Fruit fly (Drosophila melanogaster) whole organism, embryonic: ENCODE results near the gene CG34453.

ENCODE experiments used
- Ada2b ChIP-seq: fragments of 200-800 bp; sonication (Bioruptor generic); IDR thresholded peaks from 2 replicates; pipeline ENCODE4 v1.3.6; 2022; ENCODE audit warnings: missing biosample characterization, missing genetic modification characterization
- Atf-2 ChIP-seq: fragments of 200-800 bp; sonication (Bioruptor generic); optimal IDR thresholded peaks from 2 replicates; lab custom pipeline; 2016; ENCODE audit warnings: missing biosample characterization, missing genetic modification characterization
- Atf3 ChIP-seq: fragments of 200-800 bp; sonication (Bioruptor generic); optimal IDR thresholded peaks from 3 replicates; lab custom pipeline; 2016; ENCODE audit warnings: missing biosample characterization, missing genetic modification characterization
- CG1024 ChIP-seq: fragments of 200-800 bp; sonication (Bioruptor generic); IDR thresholded peaks from 2 replicates; pipeline ENCODE4 v1.3.6; 2022; ENCODE audit warnings: missing biosample characterization, missing genetic modification characterization
- CG10267 ChIP-seq: fragments of 200-800 bp; sonication (Bioruptor generic); optimal IDR thresholded peaks from 2 replicates; lab custom pipeline; 2018; ENCODE audit warnings: missing biosample characterization, mild to moderate bottlenecking, missing genetic modification characterization, moderate library complexity
- CG10654 ChIP-seq: fragments of 200-800 bp; sonication (Bioruptor generic); optimal IDR thresholded peaks from 2 replicates; lab custom pipeline; 2016; ENCODE audit warnings: missing biosample characterization, missing genetic modification characterization
- CG11398 ChIP-seq: fragments of 200-800 bp; sonication (Bioruptor generic); optimal IDR thresholded peaks from 2 replicates; lab custom pipeline; 2016; ENCODE audit warnings: missing biosample characterization, missing genetic modification characterization
- CG1602 ChIP-seq: fragments of 200-800 bp; sonication (Bioruptor generic); optimal IDR thresholded peaks from 3 replicates; lab custom pipeline; 2016; ENCODE audit warnings: missing biosample characterization, missing genetic modification characterization
- CG18476 ChIP-seq: fragments of 200-800 bp; sonication (Bioruptor generic); optimal IDR thresholded peaks from 2 replicates; lab custom pipeline; 2016; ENCODE audit warnings: missing biosample characterization, mild to moderate bottlenecking, missing genetic modification characterization
- CG3163 ChIP-seq: fragments of 200-800 bp; sonication (Bioruptor generic); optimal IDR thresholded peaks from 3 replicates; lab custom pipeline; 2016; ENCODE audit warnings: missing biosample characterization, missing genetic modification characterization
- CG3281 ChIP-seq: fragments of 200-800 bp; sonication (Bioruptor generic); optimal IDR thresholded peaks from 3 replicates; lab custom pipeline; 2017; ENCODE audit warnings: missing biosample characterization, mild to moderate bottlenecking, missing genetic modification characterization
- CG4617 ChIP-seq: fragments of 200-800 bp; sonication (Bioruptor generic); optimal IDR thresholded peaks from 3 replicates; lab custom pipeline; 2016; ENCODE audit warnings: missing biosample characterization, missing genetic modification characterization, borderline replicate concordance
- CG5180 ChIP-seq: fragments of 200-800 bp; sonication (Bioruptor generic); optimal IDR thresholded peaks from 3 replicates; lab custom pipeline; 2017; ENCODE audit warnings: missing biosample characterization, missing genetic modification characterization, mild to moderate bottlenecking, moderate library complexity, missing genetic modification reagents
- D ChIP-seq, 2 experiments: fragments of 200-800 bp in 1 of 2; fragments of >200 bp in 1 of 2; sonication (Bioruptor generic) in 1 of 2; optimal IDR thresholded peaks; 2 replicates in 1 of 2; 3 replicates in 1 of 2; lab custom pipeline; 2017; ENCODE audit warnings: mild to moderate bottlenecking in 1 of 2, missing biosample characterization in 1 of 2, missing genetic modification characterization in 1 of 2, missing genetic modification reagents in 1 of 2
- Drgx ChIP-seq: fragments of 200-800 bp; sonication (Bioruptor generic); IDR thresholded peaks from 2 replicates; pipeline ENCODE4 v1.3.6; 2022; ENCODE audit warnings: missing biosample characterization, missing genetic modification characterization
- ERR ChIP-seq: fragments of 200-800 bp; sonication (Bioruptor generic); optimal IDR thresholded peaks from 2 replicates; lab custom pipeline; 2016; ENCODE audit warnings: missing biosample characterization, missing genetic modification characterization
- GATAe ChIP-seq: fragments of 200-800 bp; sonication (Bioruptor generic); conservative IDR thresholded peaks from 2 replicates; pipeline ENCODE4 v1.3.6; 2022; ENCODE audit warnings: missing biosample characterization, missing genetic modification characterization
- HLH54F ChIP-seq: fragments of 200-800 bp; sonication (Bioruptor generic); optimal IDR thresholded peaks from 3 replicates; lab custom pipeline; 2016; ENCODE audit warnings: missing biosample characterization, missing genetic modification characterization
- HmgD ChIP-seq: fragments of 200-800 bp; sonication (Bioruptor generic); optimal IDR thresholded peaks from 3 replicates; lab custom pipeline; 2016; ENCODE audit warnings: missing biosample characterization, missing genetic modification characterization
- Med ChIP-seq: fragments of 200-800 bp; sonication (Bioruptor generic); peaks from one replicate; lab custom pipeline; 2016; ENCODE audit warnings: missing biosample characterization, missing genetic modification characterization, mild to moderate bottlenecking, inconsistent platforms, moderate library complexity
- Pdp1 ChIP-seq, 2 experiments: fragments of 200-800 bp; sonication (Bioruptor generic); optimal IDR thresholded peaks; 3 replicates each; lab custom pipeline; 2016; ENCODE audit warnings: missing biosample characterization in 2 of 2, missing genetic modification characterization in 2 of 2, mild to moderate bottlenecking in 1 of 2, moderate library complexity in 1 of 2
- Sox102F ChIP-seq: fragments of 200-800 bp; sonication (Bioruptor generic); optimal IDR thresholded peaks from 2 replicates; lab custom pipeline; 2018; ENCODE audit warnings: missing biosample characterization, mild to moderate bottlenecking, missing genetic modification characterization, moderate library complexity
- Vsx1 ChIP-seq: fragments of 200-800 bp; sonication (Bioruptor generic); optimal IDR thresholded peaks from 2 replicates; lab custom pipeline; 2017; ENCODE audit warnings: missing biosample characterization, mild to moderate bottlenecking, missing genetic modification characterization, missing genetic modification reagents
- bbx ChIP-seq: fragments of 200-800 bp; sonication (Bioruptor generic); IDR thresholded peaks from 2 replicates; pipeline ENCODE4 v1.3.6; 2022; ENCODE audit warnings: missing biosample characterization, missing genetic modification characterization; ENCODE audit not compliant: partially characterized antibody
- br ChIP-seq: fragments of >200 bp; optimal IDR thresholded peaks from 2 replicates; lab custom pipeline; 2017
- btn ChIP-seq: fragments of 200-800 bp; sonication (Bioruptor generic); optimal IDR thresholded peaks from 2 replicates; lab custom pipeline; 2016; ENCODE audit warnings: missing biosample characterization, missing genetic modification characterization
- danr ChIP-seq: fragments of 200-800 bp; sonication (Bioruptor generic); IDR thresholded peaks from 2 replicates; pipeline ENCODE4 v1.3.6; 2022; ENCODE audit warnings: missing biosample characterization, missing genetic modification characterization
- dmrt99B ChIP-seq: fragments of 200-800 bp; sonication (Bioruptor generic); optimal IDR thresholded peaks from 2 replicates; lab custom pipeline; 2018; ENCODE audit warnings: missing biosample characterization, mild to moderate bottlenecking, missing genetic modification characterization, moderate library complexity
- fd64A ChIP-seq: fragments of 200-800 bp; sonication (Bioruptor generic); optimal IDR thresholded peaks from 3 replicates; lab custom pipeline; 2018; ENCODE audit warnings: missing biosample characterization, mild to moderate bottlenecking, missing genetic modification characterization
- gfzf ChIP-seq: fragments of 200-800 bp; sonication (Bioruptor generic); optimal IDR thresholded peaks from 2 replicates; lab custom pipeline; 2016; ENCODE audit warnings: missing biosample characterization, mild to moderate bottlenecking, missing genetic modification characterization, moderate library complexity
- gsb ChIP-seq: fragments of 200-800 bp; sonication (Bioruptor generic); IDR thresholded peaks from 2 replicates; pipeline ENCODE4 v1.3.6; 2022; ENCODE audit warnings: missing biosample characterization, missing genetic modification characterization
- maf-S ChIP-seq: fragments of 200-800 bp; sonication (Bioruptor generic); optimal IDR thresholded peaks from 2 replicates; lab custom pipeline; 2016; ENCODE audit warnings: missing biosample characterization, missing genetic modification characterization
- p53 ChIP-seq: fragments of 200-800 bp; sonication (Bioruptor generic); optimal IDR thresholded peaks from 2 replicates; lab custom pipeline; 2016; ENCODE audit warnings: missing biosample characterization, missing genetic modification characterization
- pb ChIP-seq: fragments of 200-800 bp; sonication (Bioruptor generic); optimal IDR thresholded peaks from 3 replicates; lab custom pipeline; 2016; ENCODE audit warnings: missing biosample characterization, missing genetic modification characterization
- pita ChIP-seq: fragments of 200-800 bp; sonication (Bioruptor generic); optimal IDR thresholded peaks from 2 replicates; lab custom pipeline; 2017; ENCODE audit warnings: missing biosample characterization, mild to moderate bottlenecking, missing genetic modification characterization
- ttk ChIP-seq: fragments of 200-800 bp; sonication (Bioruptor generic); IDR thresholded peaks from 2 replicates; pipeline ENCODE4 v2.1.2; 2022; ENCODE audit warnings: missing biosample characterization, missing genetic modification characterization

CG34453 gene

dm6 chr3L:257618-258475 lies 24.7 kb upstream of the CG34453 start, which contains the start of the genes DIP2 and wac (continued):
- TF ChIP-seq Atf3 (peak; percentile 84), CG3163 (GFP tag; lab: Kevin White, UChicago) (peak; percentile 75), Ada2b (GFP tag; lab: Robert Waterston, UW) (peak; percentile 64; the same call in 1 of the 2 replicates), Sox102F (GFP tag; lab: Kevin White, UChicago) (no peak), Drgx (GFP tag; lab: Robert Waterston, UW) (peak; percentile 40; the same call in 1 of the 2 replicates), CG11398 (GFP tag; lab: Kevin White, UChicago) (peak; percentile 72), CG3281 (peak; percentile 57), GATAe (GFP tag; lab: Robert Waterston, UW) (0 out of 2 replicates have a peak, but pooled peaks have one; percentile 15), HmgD (GFP tag; lab: Kevin White, UChicago) (peak; percentile 78), ERR (GFP tag; lab: Kevin White, UChicago) (peak; percentile 72), maf-S (GFP tag; lab: Kevin White, UChicago) (peak; percentile 64), CG18476 (GFP tag; lab: Kevin White, UChicago) (peak; percentile 43), CG1602 (peak; percentile 42), Vsx1 (GFP tag; lab: Kevin White, UChicago) (no peak), HLH54F (GFP tag; lab: Kevin White, UChicago) (peak; percentile 85), CG1024 (GFP tag; lab: Robert Waterston, UW) (peak; percentile 62; the same call in 1 of the 2 replicates), pb (GFP tag; lab: Kevin White, UChicago) (peak; percentile 53), ttk (GFP tag; lab: Robert Waterston, UW) (peak; percentile 60), CG10654 (peak; percentile 79), danr (GFP tag; lab: Robert Waterston, UW) (no peak), p53 (GFP tag; lab: Kevin White, UChicago) (peak; percentile 76), br (lab: Kevin White, UChicago) (no peak), D (optimal IDR thresholded peaks at IDR 0.05; lab: Kevin White, UChicago) (no peak), D (GFP tag; optimal IDR thresholded peaks at IDR 0.05; lab: Kevin White, UChicago) (peak; percentile 59), dmrt99B (no peak), gsb (GFP tag; lab: Robert Waterston, UW) (no peak), pita (GFP tag; lab: Kevin White, UChicago) (peak; percentile 46), CG4617 (peak; percentile 63)

DNA sequence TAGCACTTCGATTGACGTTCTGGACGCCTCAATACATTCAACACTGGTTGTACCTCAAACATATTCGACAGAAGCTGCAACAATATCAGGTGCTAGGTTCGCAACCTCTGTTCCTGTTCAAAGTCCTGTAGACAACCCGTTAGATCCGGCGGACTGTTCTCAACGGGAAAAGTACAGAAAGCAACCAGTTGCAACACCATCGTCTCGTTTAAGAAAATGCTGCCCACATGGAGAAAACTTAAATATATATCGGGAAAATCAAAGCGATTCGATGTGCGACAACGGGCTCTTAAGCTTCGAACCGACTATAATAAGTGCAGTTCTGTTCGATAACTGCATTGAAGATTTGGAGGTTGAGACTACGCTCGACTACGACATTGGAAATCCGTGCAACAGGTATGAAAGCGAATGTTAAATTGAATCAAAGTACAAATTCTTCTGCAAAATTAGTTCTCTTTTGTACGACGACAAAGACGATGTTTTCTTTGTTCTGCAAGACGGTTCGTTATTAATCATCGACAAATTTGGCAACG lies 15.1 kb upstream of the CG34453 start:
- TF ChIP-seq Pdp1 (GFP tag; optimal IDR thresholded peaks at IDR 0.05; lab: Kevin White, UChicago) (no peak), bbx (GFP tag; lab: Robert Waterston, UW) (0 out of 2 replicates have a peak, but pooled peaks have one; percentile 40), gfzf (GFP tag; lab: Kevin White, UChicago) (peak; percentile 23), CG4617 (peak; percentile 6), Med (GFP tag; lab: Kevin White, UChicago) (peak; percentile 20), fd64A (GFP tag; lab: Kevin White, UChicago) (no peak), CG10267 (tag; lab: Kevin White, UChicago) (no peak), CG5180 (GFP tag; lab: Kevin White, UChicago) (peak; percentile 97), btn (GFP tag; lab: Kevin White, UChicago) (no peak), Atf-2 (GFP tag; lab: Kevin White, UChicago) (no peak), pita (GFP tag; lab: Kevin White, UChicago) (peak; percentile 12)
